Worm (Caenorhabditis elegans): ENCODE measurements around the gene F18E2.15.

DNA sequence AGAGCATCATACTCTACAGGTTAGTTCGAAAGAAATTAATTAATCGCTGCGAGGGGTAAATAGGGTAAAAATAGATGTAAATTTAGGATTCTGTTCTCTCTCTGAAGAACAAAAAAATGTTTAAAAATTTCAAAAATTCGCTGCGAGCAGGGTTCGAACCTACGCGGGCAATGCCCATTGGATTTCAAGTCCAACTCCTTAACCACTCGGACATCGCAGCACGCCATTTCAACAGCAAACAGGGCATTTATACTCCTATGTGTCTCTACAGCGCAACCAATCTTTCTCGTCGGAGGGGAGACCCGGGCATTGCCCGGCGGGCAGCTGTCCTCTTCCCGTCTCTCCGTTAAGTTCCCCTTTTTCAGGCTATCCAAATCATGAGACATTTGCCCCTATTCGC, 19.4 kb upstream of the F18E2.15 start:
- TF ChIP-seq nhr-11 (tag; optimal IDR thresholded peaks at IDR 0.05) (no peak), fkh-10 (GFP tag; optimal IDR thresholded peaks at IDR 0.05) (no peak), unc-62 (GFP tag; optimal IDR thresholded peaks at IDR 0.05 in 1 of 2) (peak in 1 of 2 experiments; percentile 80), unc-62 (tag; optimal IDR thresholded peaks at IDR 0.05) (no peak), aly-2 (tag; optimal IDR thresholded peaks at IDR 0.05) (no peak), nhr-76 (tag; optimal IDR thresholded peaks at IDR 0.05) (no peak), lin-13 (GFP tag; optimal IDR thresholded peaks at IDR 0.05) (no peak), ztf-11 (tag; optimal IDR thresholded peaks at IDR 0.05) (no peak), nhr-41 (GFP tag; IDR thresholded peaks at IDR 0.05) (no peak; the same call in 1 of the 2 replicates), ama-1 (optimal IDR thresholded peaks at IDR 0.05) (no peak), zfp-3 (GFP tag; conservative IDR thresholded peaks at IDR 0.05) (peak; percentile 67), nhr-77 (tag; optimal IDR thresholded peaks at IDR 0.05) (no peak), skn-1 (tag; optimal IDR thresholded peaks at IDR 0.05) (no peak), tag-97 (GFP tag; IDR thresholded peaks at IDR 0.05) (no peak), dmd-6 (GFP tag; IDR thresholded peaks at IDR 0.05) (peak; percentile 74)
